Worm (Caenorhabditis elegans) whole organism, mixed stage, embryonic: ENCODE data around the gene M199.7.

ENCODE experiments used
- ceh-39 ChIP-seq: fragments of 150-350 bp; optimal IDR thresholded peaks from 2 replicates; lab custom pipeline; 2014; ENCODE audit warnings: missing biosample characterization, missing genetic modification characterization
- ceh-83 ChIP-seq: fragments of 200-800 bp; sonication (Bioruptor generic); optimal IDR thresholded peaks from 2 replicates; lab custom pipeline; 2018; ENCODE audit warnings: mild to moderate bottlenecking, missing genetic modification characterization, missing compliant biosample characterization
- ces-1 ChIP-seq: fragments of 150-350 bp; optimal IDR thresholded peaks from 2 replicates; lab custom pipeline; 2014; ENCODE audit warnings: missing biosample characterization, missing genetic modification reagents, missing genetic modification characterization
- cnd-1 ChIP-seq: fragments of 200-800 bp; sonication (Bioruptor generic); optimal IDR thresholded peaks from 2 replicates; lab custom pipeline; 2018; ENCODE audit warnings: mild to moderate bottlenecking, missing genetic modification characterization, missing compliant biosample characterization
- elt-1 ChIP-seq: sonication (generic microtip); optimal IDR thresholded peaks from 2 replicates; lab custom pipeline; 2017; ENCODE audit warnings: missing genetic modification characterization, mild to moderate bottlenecking, missing compliant biosample characterization, antibody characterized with exemption, moderate library complexity, borderline replicate concordance; ENCODE audit not compliant: insufficient read depth
- flh-1 ChIP-seq: fragments of 200-800 bp; sonication (Bioruptor generic); optimal IDR thresholded peaks from 2 replicates; lab custom pipeline; 2018; ENCODE audit warnings: mild to moderate bottlenecking, missing genetic modification characterization, moderate library complexity, missing compliant biosample characterization
- ham-2 ChIP-seq: fragments of 200-800 bp; sonication (Bioruptor generic); optimal IDR thresholded peaks from 2 replicates; lab custom pipeline; 2018; ENCODE audit warnings: mild to moderate bottlenecking, missing genetic modification characterization, missing compliant biosample characterization
- lin-13 ChIP-seq: fragments of 150-350 bp; optimal IDR thresholded peaks from 2 replicates; lab custom pipeline; 2014; ENCODE audit warnings: missing biosample characterization, missing genetic modification characterization
- lin-32 ChIP-seq: fragments of 200-800 bp; sonication (Bioruptor generic); optimal IDR thresholded peaks from 2 replicates; lab custom pipeline; 2018; ENCODE audit warnings: mild to moderate bottlenecking, missing genetic modification characterization, missing compliant biosample characterization
- mep-1 ChIP-seq: fragments of 150-350 bp; optimal IDR thresholded peaks from 2 replicates; lab custom pipeline; 2017; ENCODE audit warnings: missing biosample characterization, missing genetic modification reagents, missing genetic modification characterization, inconsistent platforms
- nhr-2 ChIP-seq: fragments of 150-350 bp; optimal IDR thresholded peaks from 2 replicates; lab custom pipeline; 2014; ENCODE audit warnings: missing biosample characterization, missing genetic modification characterization
- nhr-76 ChIP-seq: sonication (generic microtip); optimal IDR thresholded peaks from 2 replicates; lab custom pipeline; 2017; ENCODE audit warnings: missing biosample characterization, missing genetic modification characterization
- sem-2 ChIP-seq: fragments of 200-800 bp; sonication (Bioruptor generic); optimal IDR thresholded peaks from 2 replicates; lab custom pipeline; 2018; ENCODE audit warnings: mild to moderate bottlenecking, missing genetic modification characterization, missing compliant biosample characterization
- snpc-4 ChIP-seq: fragments of 150-350 bp; optimal IDR thresholded peaks from 2 replicates; lab custom pipeline; 2014; ENCODE audit warnings: missing biosample characterization, missing genetic modification characterization
- unc-39 ChIP-seq: fragments of 150-350 bp; optimal IDR thresholded peaks from 2 replicates; lab custom pipeline; 2014; ENCODE audit warnings: missing biosample characterization, missing genetic modification characterization
- zip-8 ChIP-seq: fragments of 150-350 bp; optimal IDR thresholded peaks from 2 replicates; lab custom pipeline; 2014; ENCODE audit warnings: missing biosample characterization, missing genetic modification characterization

Gene M199.7

ce11 chrIV:15165602-15166001 lies 42.6 kb downstream of the M199.7 start:
- TF ChIP-seq cnd-1 (tag; lab: Kevin White, UChicago) (no peak), ces-1 (GFP tag; lab: Kevin White, UChicago) (no peak), snpc-4 (tag; lab: Kevin White, UChicago) (no peak), nhr-2 (tag; lab: Kevin White, UChicago) (no peak), nhr-76 (tag; lab: Kevin White, UChicago) (no peak), ceh-83 (no peak), lin-32 (GFP tag; lab: Kevin White, UChicago) (no peak), mep-1 (tag; lab: Kevin White, UChicago) (no peak), lin-13 (tag; lab: Kevin White, UChicago) (no peak), flh-1 (no peak), unc-39 (tag; lab: Kevin White, UChicago) (no peak), elt-1 (tag; lab: Kevin White, UChicago) (no peak), ceh-39 (no peak), ham-2 (GFP tag; lab: Kevin White, UChicago) (no peak), sem-2 (GFP tag; lab: Kevin White, UChicago) (no peak), zip-8 (no peak)

ce11 chrIV:15168442-15168841 lies 45.5 kb downstream of the M199.7 start:
- no peak for TF ChIP-seq ham-2 (GFP tag; lab: Kevin White, UChicago)
- TF ChIP-seq, all 35 proteins: peak for 0
